Fruit fly (Drosophila melanogaster) whole organism, embryonic: Measurements from ENCODE around the gene bsk.

Experiments used
- Asciz ChIP-seq: fragments of 200-800 bp; sonication (Bioruptor generic); optimal IDR thresholded peaks from 2 replicates; lab custom pipeline; 2017; ENCODE audit warnings: missing biosample characterization, mild to moderate bottlenecking, missing genetic modification characterization, missing genetic modification reagents
- Blimp-1 ChIP-seq: fragments of 200-800 bp; sonication (Bioruptor generic); optimal IDR thresholded peaks from 3 replicates; lab custom pipeline; 2018; ENCODE audit warnings: missing biosample characterization, missing genetic modification characterization, mild to moderate bottlenecking, moderate library complexity, missing genetic modification reagents
- CG1024 ChIP-seq: fragments of 200-800 bp; sonication (Bioruptor generic); IDR thresholded peaks from 2 replicates; pipeline ENCODE4 v1.3.6; 2022; ENCODE audit warnings: missing biosample characterization, missing genetic modification characterization
- CG11695 ChIP-seq: fragments of 200-800 bp; sonication (Bioruptor generic); IDR thresholded peaks from 3 replicates; pipeline ENCODE4 v1.3.6; 2022; ENCODE audit warnings: missing biosample characterization, missing genetic modification characterization
- CG12219 ChIP-seq: fragments of 200-800 bp; sonication (Bioruptor generic); optimal IDR thresholded peaks from 3 replicates; lab custom pipeline; 2018; ENCODE audit warnings: missing biosample characterization, mild to moderate bottlenecking, missing genetic modification characterization
- CG12299 ChIP-seq: fragments of 200-800 bp; sonication (Bioruptor generic); optimal IDR thresholded peaks from 2 replicates; lab custom pipeline; 2018; ENCODE audit warnings: missing biosample characterization, mild to moderate bottlenecking, missing genetic modification characterization
- CG12659 ChIP-seq: fragments of 200-800 bp; sonication (Bioruptor generic); optimal IDR thresholded peaks from 3 replicates; lab custom pipeline; 2017; ENCODE audit warnings: mild to moderate bottlenecking, missing biosample characterization, missing genetic modification reagents, missing genetic modification characterization
- CG14014 ChIP-seq: fragments of 200-800 bp; sonication (Bioruptor generic); IDR thresholded peaks from 2 replicates; pipeline ENCODE4 v1.3.6; 2022; ENCODE audit warnings: missing biosample characterization, missing genetic modification characterization
- CG1529 ChIP-seq: fragments of 200-800 bp; sonication (Bioruptor generic); optimal IDR thresholded peaks from 3 replicates; lab custom pipeline; 2018; ENCODE audit warnings: missing biosample characterization, missing genetic modification characterization
- CG15479 ChIP-seq: fragments of 200-800 bp; sonication (Bioruptor generic); optimal IDR thresholded peaks from 3 replicates; lab custom pipeline; 2019; ENCODE audit warnings: missing biosample characterization, mild to moderate bottlenecking, missing genetic modification characterization, moderate library complexity
- CG16779 ChIP-seq: fragments of 200-800 bp; sonication (Bioruptor generic); IDR thresholded peaks from 2 replicates; pipeline ENCODE4 v1.3.6; 2022; ENCODE audit warnings: missing biosample characterization, missing genetic modification characterization
- CG17359 ChIP-seq: fragments of 200-800 bp; sonication (Bioruptor generic); optimal IDR thresholded peaks from 3 replicates; lab custom pipeline; 2018; ENCODE audit warnings: missing biosample characterization, mild to moderate bottlenecking, missing genetic modification characterization, moderate library complexity
- CG17568 ChIP-seq: fragments of 200-800 bp; sonication (Bioruptor generic); optimal IDR thresholded peaks from 2 replicates; lab custom pipeline; 2018; ENCODE audit warnings: missing biosample characterization, mild to moderate bottlenecking, missing genetic modification characterization, moderate library complexity
- CG18262 ChIP-seq: fragments of 200-800 bp; optimal IDR thresholded peaks from 3 replicates; lab custom pipeline; 2019; ENCODE audit warnings: missing biosample characterization, mild to moderate bottlenecking, missing genetic modification characterization, moderate library complexity
- CG30020 ChIP-seq: fragments of 200-800 bp; optimal IDR thresholded peaks from 2 replicates; lab custom pipeline; 2019; ENCODE audit warnings: missing biosample characterization, mild to moderate bottlenecking, missing genetic modification characterization, moderate library complexity
- CG34376 ChIP-seq: fragments of 200-800 bp; sonication (Bioruptor generic); optimal IDR thresholded peaks from 2 replicates; lab custom pipeline; 2018; ENCODE audit warnings: missing biosample characterization, mild to moderate bottlenecking, missing genetic modification characterization
- CG42726 ChIP-seq: fragments of 200-800 bp; sonication (Bioruptor generic); IDR thresholded peaks from 2 replicates; pipeline ENCODE4 v1.3.6; 2022; ENCODE audit warnings: missing biosample characterization, missing genetic modification characterization; ENCODE audit not compliant: partially characterized antibody
- CG6683 ChIP-seq: fragments of 200-800 bp; sonication (Bioruptor generic); optimal IDR thresholded peaks from 2 replicates; lab custom pipeline; 2017; ENCODE audit warnings: missing biosample characterization, mild to moderate bottlenecking, missing genetic modification characterization, missing genetic modification reagents
- CG6765 ChIP-seq: fragments of 200-800 bp; sonication (Bioruptor generic); optimal IDR thresholded peaks from 3 replicates; lab custom pipeline; 2017; ENCODE audit warnings: missing biosample characterization, mild to moderate bottlenecking, missing genetic modification characterization
- CG7556 ChIP-seq: fragments of 200-800 bp; sonication (Bioruptor generic); optimal IDR thresholded peaks from 2 replicates; lab custom pipeline; 2017; ENCODE audit warnings: missing biosample characterization, mild to moderate bottlenecking, missing genetic modification characterization
- CG7987 ChIP-seq: fragments of 200-800 bp; sonication (Bioruptor generic); optimal IDR thresholded peaks from 2 replicates; lab custom pipeline; 2018; ENCODE audit warnings: missing biosample characterization, mild to moderate bottlenecking, missing genetic modification characterization, moderate library complexity
- CG9215 ChIP-seq: fragments of 200-800 bp; sonication (Bioruptor generic); IDR thresholded peaks from 2 replicates; pipeline ENCODE4 v1.3.6; 2022; ENCODE audit warnings: missing biosample characterization, missing genetic modification characterization
- CG9797 ChIP-seq: fragments of 200-800 bp; sonication (Bioruptor generic); optimal IDR thresholded peaks from 3 replicates; lab custom pipeline; 2018; ENCODE audit warnings: missing biosample characterization, mild to moderate bottlenecking, missing genetic modification characterization
- Dll ChIP-seq: fragments of 200-800 bp; sonication (Bioruptor generic); IDR thresholded peaks from 4 replicates; pipeline ENCODE4 v1.3.6; 2022; ENCODE audit warnings: missing biosample characterization, missing genetic modification characterization; ENCODE audit not compliant: partially characterized antibody
- HLH3B ChIP-seq: fragments of 200-800 bp; sonication (Bioruptor generic); IDR thresholded peaks from 2 replicates; pipeline ENCODE4 v1.3.6; 2022; ENCODE audit warnings: missing biosample characterization, missing genetic modification characterization
- Scr ChIP-seq: fragments of 200-800 bp; sonication (Bioruptor generic); IDR thresholded peaks from 2 replicates; pipeline ENCODE4 v1.3.6; 2022; ENCODE audit warnings: missing biosample characterization, missing genetic modification characterization; ENCODE audit not compliant: partially characterized antibody
- Spps ChIP-seq: fragments of 200-800 bp; sonication (Bioruptor generic); optimal IDR thresholded peaks from 2 replicates; lab custom pipeline; 2018; ENCODE audit warnings: missing biosample characterization, mild to moderate bottlenecking, missing genetic modification characterization
- Sry-β ChIP-seq: fragments of 200-800 bp; sonication (Bioruptor generic); optimal IDR thresholded peaks from 2 replicates; lab custom pipeline; 2018; ENCODE audit warnings: missing biosample characterization, mild to moderate bottlenecking, missing genetic modification characterization, moderate library complexity
- bab2 ChIP-seq: fragments of 200-800 bp; sonication (Bioruptor generic); optimal IDR thresholded peaks from 2 replicates; lab custom pipeline; 2016; ENCODE audit warnings: missing biosample characterization, missing genetic modification characterization
- bigmax ChIP-seq: fragments of 200-800 bp; sonication (Bioruptor generic); optimal IDR thresholded peaks from 2 replicates; lab custom pipeline; 2018; ENCODE audit warnings: missing biosample characterization, mild to moderate bottlenecking, missing genetic modification characterization
- eve ChIP-seq, 2 experiments: fragments of >200 bp; optimal IDR thresholded peaks; 2 replicates each; lab custom pipeline; 2017; ENCODE audit warnings: missing biosample characterization in 2 of 2, missing genetic modification characterization in 2 of 2
- exex ChIP-seq: fragments of 200-800 bp; sonication (Bioruptor generic); optimal IDR thresholded peaks from 4 replicates; lab custom pipeline; 2018; ENCODE audit warnings: missing biosample characterization, mild to moderate bottlenecking, missing genetic modification characterization, moderate library complexity
- fd102C ChIP-seq: fragments of 200-800 bp; sonication (Bioruptor generic); optimal IDR thresholded peaks from 2 replicates; lab custom pipeline; 2018; ENCODE audit warnings: missing biosample characterization, mild to moderate bottlenecking, missing genetic modification characterization, moderate library complexity
- fd64A ChIP-seq: fragments of 200-800 bp; sonication (Bioruptor generic); optimal IDR thresholded peaks from 3 replicates; lab custom pipeline; 2018; ENCODE audit warnings: missing biosample characterization, mild to moderate bottlenecking, missing genetic modification characterization
- hkb ChIP-seq, 2 experiments: fragments of 200-800 bp in 1 of 2; fragments of >200 bp in 1 of 2; sonication (Bioruptor generic) in 1 of 2; IDR thresholded peaks in 1 of 2; optimal IDR thresholded peaks in 1 of 2; 2 replicates each; pipeline versions ENCODE4 v1.3.6 to Lab custom; 2017 to 2022; ENCODE audit warnings: missing biosample characterization in 1 of 2, missing genetic modification characterization in 1 of 2
- insv ChIP-seq, 2 experiments: fragments of 200-800 bp; sonication (Bioruptor generic); optimal IDR thresholded peaks; 3 replicates each; lab custom pipeline; 2016 to 2018; ENCODE audit warnings: missing biosample characterization in 2 of 2, missing genetic modification characterization in 2 of 2
- luna ChIP-seq: fragments of 200-800 bp; sonication (Bioruptor generic); optimal IDR thresholded peaks from 2 replicates; lab custom pipeline; 2016; ENCODE audit warnings: missing biosample characterization, missing genetic modification characterization
- nerfin-1 ChIP-seq: fragments of 200-800 bp; sonication (Bioruptor generic); optimal IDR thresholded peaks from 3 replicates; lab custom pipeline; 2019; ENCODE audit warnings: missing biosample characterization, mild to moderate bottlenecking, missing genetic modification characterization, moderate library complexity
- odd ChIP-seq: fragments of 200-800 bp; sonication (Bioruptor generic); optimal IDR thresholded peaks from 2 replicates; lab custom pipeline; 2017; ENCODE audit warnings: missing biosample characterization, mild to moderate bottlenecking, missing genetic modification characterization
- pho ChIP-seq: fragments of 200-800 bp; sonication (Bioruptor generic); optimal IDR thresholded peaks from 2 replicates; lab custom pipeline; 2016; ENCODE audit warnings: missing biosample characterization, missing genetic modification characterization
- sens ChIP-seq: fragments of 200-800 bp; sonication (Bioruptor generic); peaks from one replicate; lab custom pipeline; 2016; ENCODE audit warnings: missing biosample characterization, missing genetic modification characterization

bsk gene

dm6 chr2L:10249655-10250202, 572 bp downstream of the bsk start (continued):
- TF ChIP-seq CG6683 (GFP tag; lab: Kevin White, UChicago) (peak; percentile 19), Asciz (peak; percentile 1), nerfin-1 (tag; lab: Kevin White, UChicago) (peak; percentile 91), CG17568 (GFP tag; lab: Kevin White, UChicago) (peak; percentile 66), CG18262 (tag; lab: Kevin White, UChicago) (peak; percentile 23), CG14014 (GFP tag; lab: Robert Waterston, UW) (peak; percentile 31; the same call in 1 of the 2 replicates), CG7556 (GFP tag; lab: Kevin White, UChicago) (no peak), Sry-β (GFP tag; lab: Kevin White, UChicago) (no peak), CG42726 (GFP tag; lab: Robert Waterston, UW) (no peak), fd102C (GFP tag; lab: Kevin White, UChicago) (peak; percentile 46), exex (tag; lab: Kevin White, UChicago) (peak; percentile 55), CG12659 (GFP tag; lab: Kevin White, UChicago) (peak; percentile 1), fd64A (GFP tag; lab: Kevin White, UChicago) (peak; percentile 75), odd (peak; percentile 11), CG1024 (peak; percentile 61; the same call in 1 of the 2 replicates), Dll (GFP tag; lab: Robert Waterston, UW) (0 out of 4 replicates have a peak, but pooled peaks have one; percentile 24), CG30020 (peak; percentile 74), CG9215 (GFP tag; lab: Robert Waterston, UW) (no peak), pho (GFP tag; lab: Kevin White, UChicago) (no peak), eve (GFP tag; optimal IDR thresholded peaks at IDR 0.05; lab: Kevin White, UChicago) (peak in 1 of 2 experiments; percentile 91), CG12299 (peak; percentile 55), HLH3B (GFP tag; lab: Robert Waterston, UW) (peak; percentile 29; the same call in 1 of the 2 replicates), insv (GFP tag; optimal IDR thresholded peaks at IDR 0.05; lab: Kevin White, UChicago) (peak in 1 of 2 experiments; percentile 55), CG34376 (GFP tag; lab: Kevin White, UChicago) (peak; percentile 80), hkb (optimal IDR thresholded peaks at IDR 0.05; lab: Kevin White, UChicago) (no peak), hkb (GFP tag; IDR thresholded peaks at IDR 0.05; lab: Robert Waterston, UW) (peak; percentile 42; the same call in 1 of the 2 replicates), CG1529 (GFP tag; lab: Kevin White, UChicago) (peak; percentile 40), CG16779 (GFP tag; lab: Robert Waterston, UW) (no peak), CG17359 (tag; lab: Kevin White, UChicago) (peak; percentile 34), CG7987 (GFP tag; lab: Kevin White, UChicago) (peak; percentile 72), CG11695 (GFP tag; lab: Robert Waterston, UW) (peak; percentile 55; the same call in 1 of the 3 replicates), Scr (0 out of 2 replicates have a peak, but pooled peaks have one; percentile 17), CG6765 (GFP tag; lab: Kevin White, UChicago) (no peak), CG12219 (peak; percentile 20), CG9797 (GFP tag; lab: Kevin White, UChicago) (no peak), Blimp-1 (GFP tag; lab: Kevin White, UChicago) (no peak), bigmax (no peak), CG15479 (GFP tag; lab: Kevin White, UChicago) (peak; percentile 81), luna (GFP tag; lab: Kevin White, UChicago) (no peak), sens (GFP tag; lab: Kevin White, UChicago) (peak; percentile 86), Spps (peak; percentile 2), bab2 (GFP tag; lab: Kevin White, UChicago) (peak; percentile 17)
